Worm (Caenorhabditis elegans) whole organism, L3 larva: ENCODE data around the gene R03D7.15.

ENCODE experiments used
- R02D3.7 ChIP-seq: fragments of 150-350 bp; optimal IDR thresholded peaks from 2 replicates; lab custom pipeline; 2014; ENCODE audit warnings: missing biosample characterization, missing genetic modification characterization
- ZK546.5 ChIP-seq: sonication (generic microtip); optimal IDR thresholded peaks from 2 replicates; lab custom pipeline; 2017; ENCODE audit warnings: missing biosample characterization, missing genetic modification characterization
- aly-2 ChIP-seq: fragments of 150-350 bp; optimal IDR thresholded peaks from 2 replicates; lab custom pipeline; 2014; ENCODE audit warnings: missing biosample characterization, missing genetic modification characterization
- ama-1 ChIP-seq: fragments of 150-350 bp; optimal IDR thresholded peaks from 2 replicates; lab custom pipeline; 2018
- ceh-16 ChIP-seq: sonication (generic microtip); optimal IDR thresholded peaks from 2 replicates; lab custom pipeline; 2017; ENCODE audit warnings: missing biosample characterization, missing genetic modification characterization
- ceh-28 ChIP-seq: fragments of 150-350 bp; optimal IDR thresholded peaks from 2 replicates; lab custom pipeline; 2014; ENCODE audit warnings: missing biosample characterization, missing genetic modification reagents, missing genetic modification characterization
- ceh-82 ChIP-seq: fragments of 150-350 bp; optimal IDR thresholded peaks from 2 replicates; lab custom pipeline; 2014; ENCODE audit warnings: missing biosample characterization, missing genetic modification characterization
- ceh-9 ChIP-seq: sonication (generic microtip); optimal IDR thresholded peaks from 2 replicates; lab custom pipeline; 2018; ENCODE audit warnings: missing biosample characterization, missing genetic modification characterization
- daf-12 ChIP-seq: fragments of 150-350 bp; optimal IDR thresholded peaks from 2 replicates; lab custom pipeline; 2014; ENCODE audit warnings: missing biosample characterization, missing genetic modification reagents, missing genetic modification characterization
- egl-27 ChIP-seq: sonication (generic microtip); optimal IDR thresholded peaks from 4 replicates; lab custom pipeline; 2017; ENCODE audit warnings: missing biosample characterization, missing genetic modification reagents, missing genetic modification characterization
- egl-5 ChIP-seq: fragments of 150-350 bp; optimal IDR thresholded peaks from 2 replicates; lab custom pipeline; 2017; ENCODE audit warnings: missing biosample characterization, missing genetic modification reagents, missing genetic modification characterization, inconsistent platforms
- elt-1 ChIP-seq: fragments of 150-350 bp; optimal IDR thresholded peaks from 2 replicates; lab custom pipeline; 2014; ENCODE audit warnings: missing biosample characterization, missing genetic modification characterization
- elt-2 ChIP-seq: sonication (generic microtip); optimal IDR thresholded peaks from 2 replicates; lab custom pipeline; 2016; ENCODE audit warnings: missing genetic modification reagents, mild to moderate bottlenecking, missing genetic modification characterization, missing compliant biosample characterization
- elt-3 ChIP-seq, 3 experiments: fragments of 150-350 bp in 1 of 3; sonication (generic microtip) in 2 of 3; optimal IDR thresholded peaks; 2 replicates in 2 of 3; 4 replicates in 1 of 3; lab custom pipeline; 2014 to 2017; ENCODE audit warnings: missing biosample characterization in 3 of 3, missing genetic modification characterization in 3 of 3
- eor-1 ChIP-seq, 2 experiments: fragments of 150-350 bp; optimal IDR thresholded peaks; 2 replicates each; lab custom pipeline; 2014 to 2018; ENCODE audit warnings: missing biosample characterization in 2 of 2, missing genetic modification characterization in 2 of 2
- fkh-10 ChIP-seq: sonication (generic microtip); optimal IDR thresholded peaks from 2 replicates; lab custom pipeline; 2017; ENCODE audit warnings: missing biosample characterization, missing genetic modification reagents, missing genetic modification characterization
- fkh-2 ChIP-seq: fragments of 150-350 bp; optimal IDR thresholded peaks from 2 replicates; lab custom pipeline; 2014; ENCODE audit warnings: missing biosample characterization, missing genetic modification reagents, missing genetic modification characterization
- fos-1 ChIP-seq: fragments of 150-350 bp; optimal IDR thresholded peaks from 2 replicates; lab custom pipeline; 2014; ENCODE audit warnings: missing biosample characterization, missing genetic modification characterization
- hmg-11 ChIP-seq: sonication (generic microtip); optimal IDR thresholded peaks from 2 replicates; lab custom pipeline; 2016; ENCODE audit warnings: missing genetic modification characterization, missing compliant biosample characterization
- jun-1 ChIP-seq: fragments of 150-350 bp; optimal IDR thresholded peaks from 2 replicates; lab custom pipeline; 2014; ENCODE audit warnings: missing biosample characterization, missing genetic modification reagents, missing genetic modification characterization
- lin-15B ChIP-seq: fragments of 150-350 bp; optimal IDR thresholded peaks from 2 replicates; lab custom pipeline; 2014; ENCODE audit warnings: missing biosample characterization, missing genetic modification characterization
- lin-39 ChIP-seq: fragments of 150-350 bp; optimal IDR thresholded peaks from 2 replicates; lab custom pipeline; 2018; ENCODE audit warnings: missing biosample characterization, missing genetic modification reagents, missing genetic modification characterization
- lsy-12 ChIP-seq: sonication (generic microtip); optimal IDR thresholded peaks from 2 replicates; lab custom pipeline; 2016; ENCODE audit warnings: mild to moderate bottlenecking, missing genetic modification characterization, missing compliant biosample characterization
- mdl-1 ChIP-seq: fragments of 150-350 bp; optimal IDR thresholded peaks from 2 replicates; lab custom pipeline; 2014; ENCODE audit warnings: missing biosample characterization, missing genetic modification characterization
- mml-1 ChIP-seq: fragments of 150-350 bp; sonication (generic microtip); optimal IDR thresholded peaks from 3 replicates; lab custom pipeline; 2014; ENCODE audit warnings: missing biosample characterization, missing genetic modification characterization
- nfya-1 ChIP-seq: sonication (generic microtip); optimal IDR thresholded peaks from 2 replicates; lab custom pipeline; 2017; ENCODE audit warnings: missing genetic modification characterization, mild to moderate bottlenecking, missing compliant biosample characterization, antibody characterized with exemption, moderate library complexity; ENCODE audit not compliant: insufficient read depth
- nhr-11 ChIP-seq: fragments of 150-350 bp; optimal IDR thresholded peaks from 2 replicates; lab custom pipeline; 2014; ENCODE audit warnings: missing biosample characterization, missing genetic modification characterization
- nhr-12 ChIP-seq: fragments of 150-350 bp; optimal IDR thresholded peaks from 2 replicates; lab custom pipeline; 2014; ENCODE audit warnings: missing biosample characterization, missing genetic modification characterization
- nhr-23 ChIP-seq: fragments of 150-350 bp; optimal IDR thresholded peaks from 2 replicates; lab custom pipeline; 2014; ENCODE audit warnings: missing biosample characterization, missing genetic modification reagents, missing genetic modification characterization
- nhr-237 ChIP-seq: fragments of 150-350 bp; optimal IDR thresholded peaks from 2 replicates; lab custom pipeline; 2014; ENCODE audit warnings: missing biosample characterization, missing genetic modification characterization
- nhr-25 ChIP-seq: sonication (generic microtip); optimal IDR thresholded peaks from 2 replicates; lab custom pipeline; 2017; ENCODE audit warnings: missing biosample characterization, missing genetic modification characterization
- nhr-28 ChIP-seq: fragments of 150-350 bp; optimal IDR thresholded peaks from 2 replicates; lab custom pipeline; 2014; ENCODE audit warnings: missing biosample characterization, missing genetic modification characterization
- nhr-43 ChIP-seq: sonication (generic microtip); optimal IDR thresholded peaks from 2 replicates; lab custom pipeline; 2016; ENCODE audit warnings: mild to moderate bottlenecking, missing genetic modification characterization, missing compliant biosample characterization; ENCODE audit not compliant: poor library complexity, severe bottlenecking
- nhr-67 ChIP-seq: fragments of 150-350 bp; optimal IDR thresholded peaks from 2 replicates; lab custom pipeline; 2014; ENCODE audit warnings: missing biosample characterization, missing genetic modification characterization
- nhr-76 ChIP-seq: fragments of 150-350 bp; sonication (generic microtip); optimal IDR thresholded peaks from 5 replicates; lab custom pipeline; 2014; ENCODE audit warnings: missing biosample characterization, missing genetic modification characterization
- nhr-77 ChIP-seq: fragments of 150-350 bp; optimal IDR thresholded peaks from 2 replicates; lab custom pipeline; 2014; ENCODE audit warnings: missing biosample characterization, missing genetic modification characterization
- pha-4 ChIP-seq: fragments of 150-350 bp; optimal IDR thresholded peaks from 2 replicates; lab custom pipeline; 2014; ENCODE audit warnings: missing biosample characterization, missing genetic modification reagents, missing genetic modification characterization
- pqm-1 ChIP-seq: fragments of 150-350 bp; optimal IDR thresholded peaks from 2 replicates; lab custom pipeline; 2017; ENCODE audit warnings: missing biosample characterization, missing genetic modification characterization, inconsistent platforms
- sea-2 ChIP-seq: fragments of 150-350 bp; sonication (generic microtip); optimal IDR thresholded peaks from 4 replicates; lab custom pipeline; 2014; ENCODE audit warnings: missing biosample characterization, missing genetic modification reagents, missing genetic modification characterization
- skn-1 ChIP-seq: fragments of 150-350 bp; optimal IDR thresholded peaks from 2 replicates; lab custom pipeline; 2014; ENCODE audit warnings: missing biosample characterization, missing genetic modification characterization
- snpc-4 ChIP-seq: fragments of 150-350 bp; optimal IDR thresholded peaks from 2 replicates; lab custom pipeline; 2014; ENCODE audit warnings: missing biosample characterization, missing genetic modification characterization
- tbx-2 ChIP-seq: sonication (generic microtip); optimal IDR thresholded peaks from 2 replicates; lab custom pipeline; 2016; ENCODE audit warnings: mild to moderate bottlenecking, missing genetic modification characterization, missing compliant biosample characterization
- unc-39 ChIP-seq: sonication (generic microtip); optimal IDR thresholded peaks from 4 replicates; lab custom pipeline; 2017; ENCODE audit warnings: missing biosample characterization, missing genetic modification characterization
- unc-62 ChIP-seq: fragments of 150-350 bp; sonication (generic microtip); optimal IDR thresholded peaks from 4 replicates; lab custom pipeline; 2014; ENCODE audit warnings: missing biosample characterization, missing genetic modification reagents, missing genetic modification characterization
- zag-1 ChIP-seq: fragments of 150-350 bp; optimal IDR thresholded peaks from 2 replicates; lab custom pipeline; 2014; ENCODE audit warnings: missing biosample characterization, missing genetic modification characterization
- ztf-11 ChIP-seq: fragments of 150-350 bp; optimal IDR thresholded peaks from 2 replicates; lab custom pipeline; 2014; ENCODE audit warnings: missing biosample characterization, missing genetic modification characterization
- ztf-4 ChIP-seq: fragments of 150-350 bp; optimal IDR thresholded peaks from 2 replicates; lab custom pipeline; 2014; ENCODE audit warnings: missing biosample characterization, missing genetic modification characterization

Gene R03D7.15

DNA sequence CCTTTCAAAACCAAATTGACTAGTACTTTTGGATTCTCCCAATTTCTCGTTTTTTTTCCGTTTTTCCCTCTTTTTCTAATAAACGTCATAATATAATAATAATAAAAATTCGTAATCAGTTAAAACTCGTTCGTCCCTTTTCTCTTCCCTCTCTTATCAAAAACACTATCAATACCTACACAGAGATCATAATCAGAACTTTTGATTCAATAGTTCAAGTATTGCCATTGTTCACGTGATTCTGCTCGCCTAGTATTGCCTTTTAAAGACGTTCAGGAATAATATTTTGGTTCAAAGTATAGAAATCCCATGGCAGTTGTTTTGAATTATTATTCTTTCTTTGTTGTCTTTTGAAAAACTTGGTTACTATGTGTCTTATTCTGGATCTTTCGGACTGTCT, 17.3 kb upstream of the R03D7.15 start:
- TF ChIP-seq elt-3 (tag; optimal IDR thresholded peaks at IDR 0.05; lab: Kevin White, UChicago) = peak; percentile 16 to 65 (median 18)
- TF ChIP-seq nhr-76 = no peak
- TF ChIP-seq ZK546.5 = no peak
- no peak for TF ChIP-seq ama-1
- no peak for TF ChIP-seq fkh-2 (tag; lab: Kevin White, UChicago)
- TF ChIP-seq ceh-16 (tag; lab: Kevin White, UChicago) = no peak
- TF ChIP-seq nhr-77 = no peak
- no peak for TF ChIP-seq nhr-23
- no peak for TF ChIP-seq nhr-67 (tag; lab: Kevin White, UChicago)
- no peak for TF ChIP-seq fkh-10 (GFP tag; lab: Kevin White, UChicago)
- no peak for TF ChIP-seq ceh-28
- no peak for TF ChIP-seq lin-39 (tag; lab: Kevin White, UChicago)
- TF ChIP-seq elt-2 = peak; percentile 93
- no peak for TF ChIP-seq egl-27 (tag; lab: Kevin White, UChicago)
- no peak for TF ChIP-seq lin-15B (tag; lab: Kevin White, UChicago)
- peak; percentile 3 for TF ChIP-seq lsy-12 (tag; lab: Kevin White, UChicago)
- no peak for TF ChIP-seq aly-2 (tag; lab: Kevin White, UChicago)
- TF ChIP-seq fos-1 (tag; lab: Kevin White, UChicago) = no peak
- no peak for TF ChIP-seq zag-1 (tag; lab: Kevin White, UChicago)
- TF ChIP-seq egl-5 = no peak
- no peak for TF ChIP-seq R02D3.7 (tag; lab: Kevin White, UChicago)
- no peak for TF ChIP-seq sea-2 (GFP tag; lab: Kevin White, UChicago)
- TF ChIP-seq mml-1 (tag; lab: Kevin White, UChicago) = no peak
- no peak for TF ChIP-seq unc-62
- no peak for TF ChIP-seq nhr-237 (tag; lab: Kevin White, UChicago)
- no peak for TF ChIP-seq ztf-11 (tag; lab: Kevin White, UChicago)
- no peak for TF ChIP-seq ceh-9 (tag; lab: Kevin White, UChicago)
- no peak for TF ChIP-seq unc-39 (tag; lab: Kevin White, UChicago)
- TF ChIP-seq nhr-12 (tag; lab: Kevin White, UChicago) = no peak
- TF ChIP-seq hmg-11 = no peak
- TF ChIP-seq daf-12 (tag; lab: Kevin White, UChicago) = no peak
- no peak for TF ChIP-seq ceh-82
- TF ChIP-seq nfya-1 (tag; lab: Kevin White, UChicago) = no peak
- TF ChIP-seq tbx-2 (tag; lab: Kevin White, UChicago) = no peak
- no peak for TF ChIP-seq eor-1 (tag; optimal IDR thresholded peaks at IDR 0.05; lab: Kevin White, UChicago)
- TF ChIP-seq mdl-1 (tag; lab: Kevin White, UChicago) = no peak
- no peak for TF ChIP-seq nhr-28 (tag; lab: Kevin White, UChicago)
- TF ChIP-seq pqm-1 (tag; lab: Kevin White, UChicago) = peak; percentile 97
- no peak for TF ChIP-seq nhr-11 (tag; lab: Kevin White, UChicago)
- peak; percentile 2 for TF ChIP-seq nhr-25 (tag; lab: Kevin White, UChicago)
- TF ChIP-seq ztf-4 (tag; lab: Kevin White, UChicago) = no peak
- no peak for TF ChIP-seq elt-1 (tag; lab: Kevin White, UChicago)
- TF ChIP-seq pha-4 (tag; lab: Kevin White, UChicago) = peak; percentile 44
- peak; percentile 73 for TF ChIP-seq jun-1 (tag; lab: Kevin White, UChicago)
- peak; percentile 34 for TF ChIP-seq snpc-4
- peak; percentile 34 for TF ChIP-seq skn-1 (tag; lab: Kevin White, UChicago)
- peak; percentile 24 for TF ChIP-seq nhr-43 (tag; lab: Kevin White, UChicago)
- TF ChIP-seq, all 47 proteins: peak for 10
